Worm (Caenorhabditis elegans) whole organism, mixed stage, embryonic: ENCODE data around the gene C05E7.3.

Experiments used
- ces-1 ChIP-seq: fragments of 150-350 bp; optimal IDR thresholded peaks from 2 replicates; lab custom pipeline; 2014; ENCODE audit warnings: missing biosample characterization, missing genetic modification reagents, missing genetic modification characterization
- elt-3 ChIP-seq: fragments of 150-350 bp; optimal IDR thresholded peaks from 2 replicates; lab custom pipeline; 2014; ENCODE audit warnings: missing biosample characterization, missing genetic modification characterization
- mep-1 ChIP-seq: fragments of 150-350 bp; optimal IDR thresholded peaks from 2 replicates; lab custom pipeline; 2017; ENCODE audit warnings: missing biosample characterization, missing genetic modification reagents, missing genetic modification characterization, inconsistent platforms
- nhr-12 ChIP-seq: fragments of 150-350 bp; optimal IDR thresholded peaks from 2 replicates; lab custom pipeline; 2014; ENCODE audit warnings: missing biosample characterization, missing genetic modification characterization
- nhr-237 ChIP-seq: fragments of 150-350 bp; optimal IDR thresholded peaks from 2 replicates; lab custom pipeline; 2014; ENCODE audit warnings: missing biosample characterization, missing genetic modification characterization
- nhr-28 ChIP-seq: fragments of 150-350 bp; optimal IDR thresholded peaks from 2 replicates; lab custom pipeline; 2014; ENCODE audit warnings: missing biosample characterization, missing genetic modification characterization
- pha-4 ChIP-seq: fragments of 150-350 bp; optimal IDR thresholded peaks from 2 replicates; lab custom pipeline; 2018; ENCODE audit warnings: missing biosample characterization, missing genetic modification reagents, missing genetic modification characterization
- tbx-8 ChIP-seq: fragments of 200-800 bp; sonication (Bioruptor generic); optimal IDR thresholded peaks from 2 replicates; lab custom pipeline; 2018; ENCODE audit warnings: mild to moderate bottlenecking, missing genetic modification characterization, moderate library complexity, missing compliant biosample characterization

ce11 chrX:12903810-12904209, 42.6 kb downstream of the C05E7.3 start:
- no peak for TF ChIP-seq pha-4 (tag; lab: Kevin White, UChicago)
- peak; percentile 39 for TF ChIP-seq mep-1 (tag; lab: Kevin White, UChicago)
- TF ChIP-seq nhr-28 (tag; lab: Kevin White, UChicago) = no peak
- peak; percentile 2 for TF ChIP-seq ces-1 (GFP tag; lab: Kevin White, UChicago)
- no peak for TF ChIP-seq nhr-237 (tag; lab: Kevin White, UChicago)
- TF ChIP-seq elt-3 (tag; lab: Kevin White, UChicago) = no peak
- TF ChIP-seq tbx-8 (GFP tag; lab: Kevin White, UChicago) = no peak
- no peak for TF ChIP-seq nhr-12 (tag; lab: Kevin White, UChicago)
